Worm (Caenorhabditis elegans) whole organism, L4 larva: ENCODE measurements around the gene unc-49.
A peak's percentile ranks its signal among the peaks of the same experiment; 100 is the strongest.

Experiments used
- D1046.2 ChIP-seq: fragments of 200-800 bp; sonication (Bioruptor generic); IDR thresholded peaks from 2 replicates; pipeline ENCODE4 v1.3.6; 2022; ENCODE audit warnings: missing genetic modification characterization, missing compliant biosample characterization
- T26A8.4 ChIP-seq: fragments of 200-800 bp; sonication (Bioruptor generic); IDR thresholded peaks from 2 replicates; pipeline ENCODE4 v1.3.6; 2022; ENCODE audit warnings: missing genetic modification characterization, missing compliant biosample characterization
- Y105C5A.15 ChIP-seq: fragments of 200-800 bp; sonication (Bioruptor generic); IDR thresholded peaks from 2 replicates; pipeline ENCODE4 v1.3.6; 2022; ENCODE audit warnings: missing genetic modification characterization, missing compliant biosample characterization
- Y48G9A.11 ChIP-seq: fragments of 200-800 bp; sonication (Bioruptor generic); IDR thresholded peaks from 2 replicates; pipeline ENCODE4 v1.3.6; 2022; ENCODE audit warnings: missing genetic modification reagents, missing genetic modification characterization, missing compliant biosample characterization
- arid-1 ChIP-seq: fragments of 200-800 bp; sonication (Bioruptor generic); conservative IDR thresholded peaks from 2 replicates; pipeline ENCODE4 v1.3.6; 2022; ENCODE audit warnings: missing genetic modification reagents, missing genetic modification characterization, missing compliant biosample characterization
- attf-4 ChIP-seq: sonication (generic microtip); optimal IDR thresholded peaks from 3 replicates; lab custom pipeline; 2017; ENCODE audit warnings: missing biosample characterization, missing genetic modification characterization
- ceh-32 ChIP-seq: sonication (generic microtip); optimal IDR thresholded peaks from 2 replicates; lab custom pipeline; 2016; ENCODE audit warnings: mild to moderate bottlenecking, missing genetic modification characterization, missing compliant biosample characterization; ENCODE audit not compliant: poor library complexity
- ceh-44 ChIP-seq: fragments of 200-800 bp; sonication (Bioruptor generic); IDR thresholded peaks from 2 replicates; pipeline ENCODE4 v1.3.6; 2022; ENCODE audit warnings: missing genetic modification reagents, missing genetic modification characterization, missing compliant biosample characterization
- ctbp-1 ChIP-seq: fragments of 200-800 bp; sonication (Bioruptor generic); IDR thresholded peaks from 2 replicates; pipeline ENCODE4 v1.3.6; 2022; ENCODE audit warnings: missing genetic modification reagents, missing genetic modification characterization, missing compliant biosample characterization
- daf-16 ChIP-seq, 3 experiments: sonication (generic microtip); optimal IDR thresholded peaks; 2 replicates each; lab custom pipeline; 2016 to 2017; ENCODE audit warnings: missing genetic modification characterization in 3 of 3, missing genetic modification reagents in 3 of 3, mild to moderate bottlenecking in 2 of 3, missing compliant biosample characterization in 2 of 3, missing biosample characterization in 1 of 3, moderate library complexity in 1 of 3
- daf-8 ChIP-seq: fragments of 200-800 bp; sonication (Bioruptor generic); IDR thresholded peaks from 2 replicates; pipeline ENCODE4 v1.3.6; 2022; ENCODE audit warnings: missing genetic modification characterization, missing compliant biosample characterization
- dmd-6 ChIP-seq: fragments of 200-800 bp; sonication (Bioruptor generic); IDR thresholded peaks from 2 replicates; pipeline ENCODE4 v1.3.6; 2022; ENCODE audit warnings: missing genetic modification reagents, missing genetic modification characterization, missing compliant biosample characterization
- dve-1 ChIP-seq: sonication (generic microtip); optimal IDR thresholded peaks from 2 replicates; lab custom pipeline; 2017; ENCODE audit warnings: antibody characterized with exemption, mild to moderate bottlenecking, missing genetic modification characterization, missing compliant biosample characterization; ENCODE audit not compliant: insufficient read depth
- fkh-10 ChIP-seq: fragments of 150-350 bp; optimal IDR thresholded peaks from 2 replicates; lab custom pipeline; 2014; ENCODE audit warnings: missing biosample characterization, missing genetic modification reagents, missing genetic modification characterization
- hif-1 ChIP-seq, 2 experiments: sonication (generic microtip); optimal IDR thresholded peaks; 2 replicates each; lab custom pipeline; 2016 to 2017; ENCODE audit warnings: missing compliant biosample characterization in 2 of 2, missing genetic modification characterization in 2 of 2, missing genetic modification reagents in 2 of 2, missing genotype in 2 of 2, mild to moderate bottlenecking in 1 of 2
- hlh-11 ChIP-seq: fragments of 200-800 bp; sonication (Bioruptor generic); optimal IDR thresholded peaks from 2 replicates; lab custom pipeline; 2018; ENCODE audit warnings: mild to moderate bottlenecking, missing genetic modification characterization, missing compliant biosample characterization
- hlh-30 ChIP-seq: sonication (generic microtip); optimal IDR thresholded peaks from 2 replicates; lab custom pipeline; 2017; ENCODE audit warnings: antibody characterized with exemption, mild to moderate bottlenecking, missing genetic modification characterization, missing compliant biosample characterization; ENCODE audit not compliant: insufficient read depth
- hmg-1.1 ChIP-seq: fragments of 200-800 bp; sonication (Bioruptor generic); IDR thresholded peaks from 2 replicates; pipeline ENCODE4 v1.3.6; 2022; ENCODE audit warnings: missing genetic modification reagents, missing genetic modification characterization, missing compliant biosample characterization
- jun-1 ChIP-seq: fragments of 150-350 bp; optimal IDR thresholded peaks from 2 replicates; lab custom pipeline; 2014; ENCODE audit warnings: missing biosample characterization, missing genetic modification reagents, missing genetic modification characterization
- lin-1 ChIP-seq: fragments of 200-800 bp; sonication (Bioruptor generic); IDR thresholded peaks from 2 replicates; pipeline ENCODE4 v1.3.6; 2022; ENCODE audit warnings: missing genetic modification reagents, missing genetic modification characterization, missing compliant biosample characterization
- lin-13 ChIP-seq: fragments of 150-350 bp; optimal IDR thresholded peaks from 2 replicates; lab custom pipeline; 2014; ENCODE audit warnings: missing biosample characterization, missing genetic modification reagents, missing genetic modification characterization
- lin-15B ChIP-seq: fragments of 150-350 bp; sonication (generic microtip); optimal IDR thresholded peaks from 3 replicates; lab custom pipeline; 2014; ENCODE audit warnings: missing biosample characterization, missing genetic modification characterization
- madf-9 ChIP-seq: fragments of 200-800 bp; sonication (Bioruptor generic); conservative IDR thresholded peaks from 2 replicates; pipeline ENCODE4 v1.3.6; 2022; ENCODE audit warnings: missing genetic modification reagents, missing genetic modification characterization, missing compliant biosample characterization
- mdl-1 ChIP-seq, 2 experiments: fragments of 150-350 bp in 1 of 2; sonication (generic microtip) in 1 of 2; optimal IDR thresholded peaks; 2 replicates each; lab custom pipeline; 2014 to 2017; ENCODE audit warnings: missing biosample characterization in 2 of 2, missing genetic modification characterization in 2 of 2
- mdt-29 ChIP-seq: fragments of 200-800 bp; sonication (Bioruptor generic); IDR thresholded peaks from 2 replicates; pipeline ENCODE4 v1.3.6; 2022; ENCODE audit warnings: missing genetic modification reagents, missing genetic modification characterization, missing compliant biosample characterization
- mep-1 ChIP-seq: fragments of 150-350 bp; sonication (generic microtip); optimal IDR thresholded peaks from 3 replicates; lab custom pipeline; 2014; ENCODE audit warnings: missing biosample characterization, missing genetic modification characterization
- mes-2 ChIP-seq: sonication (generic microtip); optimal IDR thresholded peaks from 2 replicates; lab custom pipeline; 2016; ENCODE audit warnings: missing genotype, mild to moderate bottlenecking, missing genetic modification characterization, missing compliant biosample characterization; ENCODE audit not compliant: poor library complexity, severe bottlenecking
- mxl-3 ChIP-seq: fragments of 200-800 bp; sonication (Bioruptor generic); optimal IDR thresholded peaks from 2 replicates; lab custom pipeline; 2018; ENCODE audit warnings: mild to moderate bottlenecking, missing genetic modification characterization, missing compliant biosample characterization
- nhr-111 ChIP-seq: fragments of 200-800 bp; sonication (Bioruptor generic); optimal IDR thresholded peaks from 2 replicates; lab custom pipeline; 2018; ENCODE audit warnings: mild to moderate bottlenecking, missing genetic modification characterization, missing compliant biosample characterization
- nhr-28 ChIP-seq: fragments of 150-350 bp; optimal IDR thresholded peaks from 2 replicates; lab custom pipeline; 2014; ENCODE audit warnings: missing biosample characterization, missing genetic modification characterization
- nhr-41 ChIP-seq: fragments of 200-800 bp; sonication (Bioruptor generic); IDR thresholded peaks from 2 replicates; pipeline ENCODE4 v1.3.6; 2022; ENCODE audit warnings: missing genetic modification reagents, missing genetic modification characterization, missing compliant biosample characterization
- nhr-42 ChIP-seq: fragments of 200-800 bp; sonication (Bioruptor generic); IDR thresholded peaks from 2 replicates; pipeline ENCODE4 v1.3.6; 2022; ENCODE audit warnings: missing genetic modification characterization, missing compliant biosample characterization
- nhr-77 ChIP-seq: fragments of 150-350 bp; optimal IDR thresholded peaks from 2 replicates; lab custom pipeline; 2014; ENCODE audit warnings: missing biosample characterization, missing genetic modification characterization
- pha-4 ChIP-seq, 2 experiments: fragments of 150-350 bp in 1 of 2; fragments of 200-800 bp in 1 of 2; sonication (Bioruptor generic) in 1 of 2; IDR thresholded peaks in 1 of 2; optimal IDR thresholded peaks in 1 of 2; 2 replicates each; pipeline versions ENCODE4 v1.3.6 to Lab custom; 2014 to 2022; ENCODE audit warnings: missing genetic modification characterization in 2 of 2, missing genetic modification reagents in 2 of 2, missing biosample characterization in 1 of 2, missing compliant biosample characterization in 1 of 2
- php-3 ChIP-seq: fragments of 200-800 bp; sonication (Bioruptor generic); IDR thresholded peaks from 2 replicates; pipeline ENCODE4 v1.3.6; 2022; ENCODE audit warnings: missing genetic modification reagents, missing genetic modification characterization, missing compliant biosample characterization
- pqm-1 ChIP-seq: sonication (generic microtip); optimal IDR thresholded peaks from 2 replicates; lab custom pipeline; 2017; ENCODE audit warnings: missing biosample characterization, missing genetic modification characterization
- rbr-2 ChIP-seq: sonication (generic microtip); optimal IDR thresholded peaks from 2 replicates; lab custom pipeline; 2016; ENCODE audit warnings: missing genotype, missing genetic modification characterization, missing compliant biosample characterization
- saeg-2 ChIP-seq: fragments of 200-800 bp; sonication (Bioruptor generic); IDR thresholded peaks from 2 replicates; pipeline ENCODE4 v1.3.6; 2022; ENCODE audit warnings: missing genetic modification reagents, missing genetic modification characterization, missing compliant biosample characterization
- set-16 ChIP-seq: fragments of 200-800 bp; sonication (Bioruptor generic); IDR thresholded peaks from 2 replicates; pipeline ENCODE4 v1.3.6; 2022; ENCODE audit warnings: missing genetic modification reagents, missing genetic modification characterization, missing compliant biosample characterization
- snpc-1.2 ChIP-seq: fragments of 200-800 bp; sonication (Bioruptor generic); IDR thresholded peaks from 2 replicates; pipeline ENCODE4 v1.3.6; 2022; ENCODE audit warnings: missing genetic modification reagents, missing genetic modification characterization, missing compliant biosample characterization
- spr-1 ChIP-seq: sonication (generic microtip); optimal IDR thresholded peaks from 2 replicates; lab custom pipeline; 2016; ENCODE audit warnings: mild to moderate bottlenecking, missing genetic modification characterization, missing compliant biosample characterization
- tra-1 ChIP-seq: fragments of 200-800 bp; sonication (Bioruptor generic); IDR thresholded peaks from 2 replicates; pipeline ENCODE4 v1.3.6; 2022; ENCODE audit warnings: missing genetic modification reagents, missing genetic modification characterization, missing compliant biosample characterization
- vab-7 ChIP-seq: fragments of 200-800 bp; sonication (Bioruptor generic); IDR thresholded peaks from 2 replicates; pipeline ENCODE4 v1.3.6; 2022; ENCODE audit warnings: missing genetic modification reagents, missing genetic modification characterization, missing compliant biosample characterization
- zfp-3 ChIP-seq: fragments of 200-800 bp; sonication (Bioruptor generic); conservative IDR thresholded peaks from 2 replicates; pipeline ENCODE4 v1.3.6; 2022; ENCODE audit warnings: missing genetic modification reagents, missing genetic modification characterization, missing compliant biosample characterization
- zip-2 ChIP-seq: fragments of 150-350 bp; optimal IDR thresholded peaks from 2 replicates; lab custom pipeline; 2014; ENCODE audit warnings: missing biosample characterization, missing genetic modification characterization
- ztf-11 ChIP-seq: fragments of 150-350 bp; optimal IDR thresholded peaks from 2 replicates; lab custom pipeline; 2014; ENCODE audit warnings: missing biosample characterization, missing genetic modification characterization
- ztf-7 ChIP-seq: fragments of 150-350 bp; optimal IDR thresholded peaks from 2 replicates; lab custom pipeline; 2014; ENCODE audit warnings: missing biosample characterization, missing genetic modification characterization

Gene unc-49

ce11 chrIII:10533310-10533709 is 12.7 kb downstream of the unc-49 start (continued):
- TF ChIP-seq hlh-11 (tag; lab: Kevin White, UChicago) (peak; percentile 94), attf-4 (tag; lab: Kevin White, UChicago) (no peak), spr-1 (no peak), ztf-11 (tag; lab: Kevin White, UChicago) (no peak)

- TF ChIP-seq nhr-41 (GFP tag; lab: Robert Waterston, UW) (peak; percentile 61; the same call in 1 of the 2 replicates), dve-1 (tag; lab: Kevin White, UChicago) (peak; percentile 70), saeg-2 (0 out of 2 replicates have a peak, but pooled peaks have one; percentile 44), rbr-2 (tag; lab: Kevin White, UChicago) (no peak), T26A8.4 (GFP tag; lab: Robert Waterston, UW) (peak; percentile 42; the same call in 1 of the 2 replicates), hlh-11 (tag; lab: Kevin White, UChicago) (peak; percentile 97), jun-1 (tag; lab: Kevin White, UChicago) (no peak), mep-1 (tag; lab: Kevin White, UChicago) (peak; percentile 30), ceh-32 (tag; lab: Kevin White, UChicago) (no peak), ctbp-1 (GFP tag; lab: Robert Waterston, UW) (peak; percentile 62; the same call in 1 of the 2 replicates), ceh-44 (GFP tag; lab: Robert Waterston, UW) (no peak), Y48G9A.11 (GFP tag; lab: Robert Waterston, UW) (no peak), set-16 (GFP tag; lab: Robert Waterston, UW) (peak; percentile 71), nhr-28 (tag; lab: Kevin White, UChicago) (peak; percentile 87), hif-1 (tag; optimal IDR thresholded peaks at IDR 0.05; lab: Kevin White, UChicago) (peak in 1 of 2 experiments; percentile 97), nhr-111 (GFP tag; lab: Kevin White, UChicago) (no peak), lin-1 (GFP tag; lab: Robert Waterston, UW) (0 out of 2 replicates have a peak, but pooled peaks have one; percentile 23), arid-1 (peak; percentile 64; the same call in 1 of the 2 replicates), php-3 (GFP tag; lab: Robert Waterston, UW) (peak; percentile 82), ztf-7 (peak; percentile 32), mdl-1 (tag; optimal IDR thresholded peaks at IDR 0.05; lab: Kevin White, UChicago) (peak; percentile 74 to 91), madf-9 (peak; percentile 52; the same call in 1 of the 2 replicates), lin-13 (GFP tag; lab: Kevin White, UChicago) (peak; percentile 34), nhr-77 (tag; lab: Kevin White, UChicago) (peak; percentile 28), mes-2 (tag; lab: Kevin White, UChicago) (peak; percentile 43), hlh-30 (tag; lab: Kevin White, UChicago) (peak; percentile 80), mxl-3 (GFP tag; lab: Kevin White, UChicago) (peak; percentile 98), pha-4 (GFP tag; IDR thresholded peaks at IDR 0.05; lab: Robert Waterston, UW) (0 out of 2 replicates have a peak, but pooled peaks have one; percentile 46), pha-4 (tag; optimal IDR thresholded peaks at IDR 0.05; lab: Kevin White, UChicago) (no peak), zfp-3 (peak; percentile 59; the same call in 1 of the 2 replicates), nhr-42 (GFP tag; lab: Robert Waterston, UW) (peak; percentile 57; the same call in 1 of the 2 replicates), Y105C5A.15 (GFP tag; lab: Robert Waterston, UW) (no peak), tra-1 (GFP tag; lab: Robert Waterston, UW) (peak; percentile 82), daf-8 (GFP tag; lab: Robert Waterston, UW) (no peak), dmd-6 (GFP tag; lab: Robert Waterston, UW) (peak; percentile 95), mdt-29 (GFP tag; lab: Robert Waterston, UW) (peak; percentile 69), fkh-10 (GFP tag; lab: Kevin White, UChicago) (no peak), snpc-1.2 (GFP tag; lab: Robert Waterston, UW) (no peak), zip-2 (no peak), D1046.2 (GFP tag; lab: Robert Waterston, UW) (no peak), vab-7 (no peak), pqm-1 (tag; lab: Kevin White, UChicago) (peak; percentile 35), hmg-1.1 (GFP tag; lab: Robert Waterston, UW) (0 out of 2 replicates have a peak, but pooled peaks have one; percentile 40), daf-16 (GFP tag; optimal IDR thresholded peaks at IDR 0.05; lab: Kevin White, UChicago) (no peak), daf-16 (tag; optimal IDR thresholded peaks at IDR 0.05; lab: Kevin White, UChicago) (peak; percentile 41), lin-15B (tag; lab: Kevin White, UChicago) (no peak)
Observed at ce11 chrIII:10534191-10534590, 13.6 kb downstream of the unc-49 start.
